Fruit fly (Drosophila melanogaster) whole organism, prepupa: ENCODE data around the gene pxb.

Experiments used
- Blimp-1 ChIP-seq: fragments of 200-800 bp; sonication (Bioruptor generic); optimal IDR thresholded peaks from 3 replicates; lab custom pipeline; 2017; ENCODE audit warnings: missing biosample characterization, missing genetic modification characterization, mild to moderate bottlenecking, moderate library complexity, missing genetic modification reagents
- CG10631 ChIP-seq: fragments of 200-800 bp; sonication (Bioruptor generic); optimal IDR thresholded peaks from 2 replicates; lab custom pipeline; 2016; ENCODE audit warnings: missing biosample characterization, missing genetic modification characterization
- CG10669 ChIP-seq: fragments of 200-800 bp; sonication (Bioruptor generic); optimal IDR thresholded peaks from 3 replicates; lab custom pipeline; 2018; ENCODE audit warnings: missing biosample characterization, mild to moderate bottlenecking, missing genetic modification characterization, moderate library complexity
- CG11294 ChIP-seq: fragments of 200-800 bp; sonication (Bioruptor generic); IDR thresholded peaks from 2 replicates; pipeline ENCODE4 v1.3.6; 2022; ENCODE audit warnings: missing biosample characterization, missing genetic modification characterization
- CG11762 ChIP-seq: fragments of 200-800 bp; sonication (Bioruptor generic); optimal IDR thresholded peaks from 3 replicates; lab custom pipeline; 2016; ENCODE audit warnings: missing biosample characterization, missing genetic modification characterization; ENCODE audit not compliant: insufficient read depth
- CG11902 ChIP-seq: fragments of 200-800 bp; sonication (Bioruptor generic); optimal IDR thresholded peaks from 3 replicates; lab custom pipeline; 2016; ENCODE audit warnings: missing biosample characterization, missing genetic modification characterization
- CG15336 ChIP-seq: fragments of 200-800 bp; sonication (Bioruptor generic); IDR thresholded peaks from 2 replicates; pipeline ENCODE4 v1.3.6; 2022; ENCODE audit warnings: missing biosample characterization, missing genetic modification characterization
- CG31627 ChIP-seq: fragments of 200-800 bp; sonication (Bioruptor generic); optimal IDR thresholded peaks from 3 replicates; lab custom pipeline; 2016; ENCODE audit warnings: missing biosample characterization, missing genetic modification characterization
- CG32006 ChIP-seq: fragments of 200-800 bp; sonication (Bioruptor generic); optimal IDR thresholded peaks from 3 replicates; lab custom pipeline; 2017; ENCODE audit warnings: missing biosample characterization, mild to moderate bottlenecking, missing genetic modification characterization
- CG6276 ChIP-seq: fragments of 200-800 bp; sonication (Bioruptor generic); optimal IDR thresholded peaks from 2 replicates; lab custom pipeline; 2017; ENCODE audit warnings: missing biosample characterization, mild to moderate bottlenecking, missing genetic modification characterization
- CG6792 ChIP-seq: fragments of 200-800 bp; sonication (Bioruptor generic); optimal IDR thresholded peaks from 3 replicates; lab custom pipeline; 2016; ENCODE audit warnings: missing biosample characterization, missing genetic modification characterization
- CG7368 ChIP-seq: fragments of 200-800 bp; sonication (Bioruptor generic); optimal IDR thresholded peaks from 3 replicates; lab custom pipeline; 2016; ENCODE audit warnings: missing biosample characterization, missing genetic modification characterization
- CG8119 ChIP-seq: fragments of 200-800 bp; sonication (Bioruptor generic); IDR thresholded peaks from 3 replicates; pipeline ENCODE4 v1.3.6; 2022; ENCODE audit warnings: missing biosample characterization, missing genetic modification characterization
- CG8319 ChIP-seq: fragments of 200-800 bp; sonication (Bioruptor generic); optimal IDR thresholded peaks from 3 replicates; lab custom pipeline; 2016; ENCODE audit warnings: missing biosample characterization, missing genetic modification characterization
- CG8632 ChIP-seq: fragments of 200-800 bp; sonication (Bioruptor generic); optimal IDR thresholded peaks from 3 replicates; lab custom pipeline; 2016; ENCODE audit warnings: missing biosample characterization, missing genetic modification characterization
- CG9139 ChIP-seq: fragments of 200-800 bp; sonication (Bioruptor generic); optimal IDR thresholded peaks from 3 replicates; lab custom pipeline; 2017; ENCODE audit warnings: missing biosample characterization, mild to moderate bottlenecking, missing genetic modification characterization
- Eip75B ChIP-seq: fragments of 200-800 bp; sonication (Bioruptor generic); optimal IDR thresholded peaks from 3 replicates; lab custom pipeline; 2016; ENCODE audit warnings: missing biosample characterization, missing genetic modification characterization
- Eip78C ChIP-seq: fragments of 200-800 bp; sonication (Bioruptor generic); peaks from one replicate; lab custom pipeline; 2016; ENCODE audit warnings: missing biosample characterization, missing genetic modification characterization
- Eip93F ChIP-seq: fragments of 200-800 bp; sonication (Bioruptor generic); optimal IDR thresholded peaks from 2 replicates; lab custom pipeline; 2016; ENCODE audit warnings: missing biosample characterization, mild to moderate bottlenecking, missing genetic modification characterization
- Ets96B ChIP-seq: fragments of 200-800 bp; optimal IDR thresholded peaks from 2 replicates; lab custom pipeline; 2019; ENCODE audit warnings: missing biosample characterization, mild to moderate bottlenecking, missing genetic modification characterization, moderate library complexity
- Hr38 ChIP-seq: sonication (Bioruptor generic); optimal IDR thresholded peaks from 2 replicates; lab custom pipeline; 2016; ENCODE audit warnings: missing biosample characterization, missing genetic modification characterization
- Hr4 ChIP-seq: fragments of 200-800 bp; sonication (Bioruptor generic); optimal IDR thresholded peaks from 3 replicates; lab custom pipeline; 2016; ENCODE audit warnings: missing biosample characterization, missing genetic modification characterization
- Lpt ChIP-seq: fragments of 200-800 bp; sonication (Bioruptor generic); optimal IDR thresholded peaks from 3 replicates; lab custom pipeline; 2016; ENCODE audit warnings: missing biosample characterization, missing genetic modification characterization
- Met ChIP-seq: fragments of 200-800 bp; sonication (Bioruptor generic); optimal IDR thresholded peaks from 3 replicates; lab custom pipeline; 2016; ENCODE audit warnings: missing biosample characterization, missing genetic modification characterization
- OdsH ChIP-seq: fragments of 200-800 bp; sonication (Bioruptor generic); optimal IDR thresholded peaks from 3 replicates; lab custom pipeline; 2016; ENCODE audit warnings: missing biosample characterization, missing genetic modification characterization
- Sox102F ChIP-seq: fragments of 200-800 bp; sonication (Bioruptor generic); optimal IDR thresholded peaks from 2 replicates; lab custom pipeline; 2016; ENCODE audit warnings: missing biosample characterization, mild to moderate bottlenecking, missing genetic modification characterization
- Sox15 ChIP-seq: fragments of 200-800 bp; sonication (Bioruptor generic); optimal IDR thresholded peaks from 3 replicates; lab custom pipeline; 2016; ENCODE audit warnings: missing biosample characterization, missing genetic modification characterization
- achi ChIP-seq: fragments of 200-800 bp; sonication (Bioruptor generic); optimal IDR thresholded peaks from 3 replicates; lab custom pipeline; 2016; ENCODE audit warnings: missing biosample characterization, missing genetic modification characterization
- acj6 ChIP-seq: fragments of 200-800 bp; sonication (Bioruptor generic); optimal IDR thresholded peaks from 3 replicates; lab custom pipeline; 2016; ENCODE audit warnings: missing biosample characterization, missing genetic modification characterization
- dsx ChIP-seq: fragments of 200-800 bp; optimal IDR thresholded peaks from 3 replicates; lab custom pipeline; 2019; ENCODE audit warnings: missing biosample characterization, mild to moderate bottlenecking, missing genetic modification characterization, moderate library complexity; ENCODE audit not compliant: poor library complexity, severe bottlenecking
- eg ChIP-seq: fragments of 200-800 bp; sonication (Bioruptor generic); IDR thresholded peaks from 3 replicates; pipeline ENCODE4 v1.3.6; 2022; ENCODE audit warnings: missing biosample characterization, missing genetic modification characterization
- esn ChIP-seq: fragments of 200-800 bp; sonication (Bioruptor generic); optimal IDR thresholded peaks from 2 replicates; lab custom pipeline; 2016; ENCODE audit warnings: missing biosample characterization, mild to moderate bottlenecking, missing genetic modification characterization, moderate library complexity
- fkh ChIP-seq: fragments of 200-800 bp; sonication (Bioruptor generic); optimal IDR thresholded peaks from 3 replicates; lab custom pipeline; 2017; ENCODE audit warnings: missing biosample characterization, mild to moderate bottlenecking, missing genetic modification characterization, moderate library complexity
- lz ChIP-seq: fragments of 200-800 bp; sonication (Bioruptor generic); optimal IDR thresholded peaks from 3 replicates; lab custom pipeline; 2016; ENCODE audit warnings: missing biosample characterization, missing genetic modification characterization
- net ChIP-seq: fragments of 200-800 bp; sonication (Bioruptor generic); optimal IDR thresholded peaks from 3 replicates; lab custom pipeline; 2016; ENCODE audit warnings: missing biosample characterization, missing genetic modification characterization
- pdm3 ChIP-seq: fragments of 200-800 bp; sonication (Bioruptor generic); optimal IDR thresholded peaks from 3 replicates; lab custom pipeline; 2016; ENCODE audit warnings: missing biosample characterization, missing genetic modification characterization
- salr ChIP-seq, 2 experiments: fragments of 200-800 bp; sonication (Bioruptor generic); optimal IDR thresholded peaks; 3 replicates each; lab custom pipeline; 2016 to 2018; ENCODE audit warnings: missing biosample characterization in 2 of 2, missing genetic modification characterization in 2 of 2, mild to moderate bottlenecking in 1 of 2
- spab ChIP-seq: fragments of 200-800 bp; sonication (Bioruptor generic); optimal IDR thresholded peaks from 2 replicates; lab custom pipeline; 2017; ENCODE audit warnings: missing biosample characterization, mild to moderate bottlenecking, missing genetic modification characterization, missing genetic modification reagents
- vri ChIP-seq: fragments of 200-800 bp; sonication (Bioruptor generic); optimal IDR thresholded peaks from 3 replicates; lab custom pipeline; 2016; ENCODE audit warnings: missing biosample characterization, mild to moderate bottlenecking, missing genetic modification characterization

Gene pxb

dm6 chr3R:15676186-15677073, 10.4 kb downstream of the pxb start (continued):
- peak; percentile 50 for TF ChIP-seq OdsH (GFP tag; lab: Kevin White, UChicago)
- TF ChIP-seq CG9139 (GFP tag; lab: Kevin White, UChicago), result peak; percentile 2
- peak; percentile 16 for TF ChIP-seq dsx (GFP tag; lab: Kevin White, UChicago)
- no peak for TF ChIP-seq Hr38
- no peak for TF ChIP-seq spab (GFP tag; lab: Kevin White, UChicago)
- no peak for TF ChIP-seq CG6276 (GFP tag; lab: Kevin White, UChicago)
- TF ChIP-seq CG6792, result peak; percentile 44
- TF ChIP-seq CG8632 (GFP tag; lab: Kevin White, UChicago), result peak; percentile 53
- TF ChIP-seq lz (GFP tag; lab: Kevin White, UChicago), result peak; percentile 25
- peak; percentile 27 for TF ChIP-seq esn (GFP tag; lab: Kevin White, UChicago)
- TF ChIP-seq Hr4 (GFP tag; lab: Kevin White, UChicago), result peak; percentile 49
- no peak for TF ChIP-seq CG8319 (GFP tag; lab: Kevin White, UChicago)
- peak; percentile 38 for TF ChIP-seq achi (GFP tag; lab: Kevin White, UChicago)
- peak; percentile 46 for TF ChIP-seq pdm3 (GFP tag; lab: Kevin White, UChicago)
- peak; percentile 59 for TF ChIP-seq CG32006

dm6 chr3R:15677074-15677409, 11.1 kb downstream of the pxb start:
- TF ChIP-seq Ets96B (tag; lab: Kevin White, UChicago) (no peak), Met (no peak), CG10669 (no peak), spab (GFP tag; lab: Kevin White, UChicago) (no peak), acj6 (no peak), Eip93F (GFP tag; lab: Kevin White, UChicago) (no peak)

- TF ChIP-seq fkh (GFP tag; lab: Kevin White, UChicago) (peak; percentile 71), Eip78C (peak; percentile 41), CG31627 (GFP tag; lab: Kevin White, UChicago) (no peak)
Observed at dm6 chr3R:15677550-15677973, 11.6 kb downstream of the pxb start.

dm6 chr3R:15678765-15679514, 13.0 kb downstream of the pxb start:
- TF ChIP-seq CG11762 (GFP tag; lab: Kevin White, UChicago) (no peak), Eip93F (GFP tag; lab: Kevin White, UChicago) (no peak), CG8119 (peak; percentile 37; the same call in 1 of the 3 replicates), pdm3 (GFP tag; lab: Kevin White, UChicago) (peak; percentile 1), esn (GFP tag; lab: Kevin White, UChicago) (no peak), OdsH (GFP tag; lab: Kevin White, UChicago) (no peak), CG8632 (GFP tag; lab: Kevin White, UChicago) (no peak), Eip75B (GFP tag; lab: Kevin White, UChicago) (no peak), Lpt (no peak), Sox102F (GFP tag; lab: Kevin White, UChicago) (no peak), Ets96B (tag; lab: Kevin White, UChicago) (no peak), CG11902 (GFP tag; lab: Kevin White, UChicago) (no peak), vri (GFP tag; lab: Kevin White, UChicago) (no peak), CG8319 (GFP tag; lab: Kevin White, UChicago) (no peak), CG15336 (GFP tag; lab: Robert Waterston, UW) (0 out of 2 replicates have a peak, but pooled peaks have one; percentile 26), CG9139 (GFP tag; lab: Kevin White, UChicago) (no peak), CG10631 (GFP tag; lab: Kevin White, UChicago) (no peak), CG6276 (GFP tag; lab: Kevin White, UChicago) (peak; percentile 2), dsx (GFP tag; lab: Kevin White, UChicago) (no peak), Eip78C (peak; percentile 58), salr (GFP tag; optimal IDR thresholded peaks at IDR 0.05; lab: Kevin White, UChicago) (no peak), Sox15 (GFP tag; lab: Kevin White, UChicago) (no peak), net (GFP tag; lab: Kevin White, UChicago) (no peak), Blimp-1 (GFP tag; lab: Kevin White, UChicago) (no peak), achi (GFP tag; lab: Kevin White, UChicago) (peak; percentile 6), lz (GFP tag; lab: Kevin White, UChicago) (no peak), CG11294 (no peak), CG6792 (no peak), spab (GFP tag; lab: Kevin White, UChicago) (no peak), CG7368 (GFP tag; lab: Kevin White, UChicago) (no peak), eg (GFP tag; lab: Robert Waterston, UW) (no peak), Met (no peak), CG32006 (peak; percentile 44)
